Fruit fly (Drosophila melanogaster) whole organism, prepupa: ENCODE data around the gene CG43333.

Experiments used
- CG10669 ChIP-seq: fragments of 200-800 bp; sonication (Bioruptor generic); optimal IDR thresholded peaks from 3 replicates; lab custom pipeline; 2018; ENCODE audit warnings: missing biosample characterization, mild to moderate bottlenecking, missing genetic modification characterization, moderate library complexity
- CG15336 ChIP-seq: fragments of 200-800 bp; sonication (Bioruptor generic); IDR thresholded peaks from 2 replicates; pipeline ENCODE4 v1.3.6; 2022; ENCODE audit warnings: missing biosample characterization, missing genetic modification characterization
- CG1621 ChIP-seq: fragments of 200-800 bp; sonication (Bioruptor generic); optimal IDR thresholded peaks from 3 replicates; lab custom pipeline; 2018; ENCODE audit warnings: missing biosample characterization, mild to moderate bottlenecking, missing genetic modification characterization
- CG6276 ChIP-seq: fragments of 200-800 bp; sonication (Bioruptor generic); optimal IDR thresholded peaks from 2 replicates; lab custom pipeline; 2017; ENCODE audit warnings: missing biosample characterization, mild to moderate bottlenecking, missing genetic modification characterization
- CG6808 ChIP-seq: fragments of 200-800 bp; sonication (Bioruptor generic); optimal IDR thresholded peaks from 3 replicates; lab custom pipeline; 2017; ENCODE audit warnings: missing biosample characterization, missing genetic modification characterization, mild to moderate bottlenecking, moderate library complexity, missing genetic modification reagents
- Ets21C ChIP-seq: fragments of 200-800 bp; sonication (Bioruptor generic); optimal IDR thresholded peaks from 3 replicates; lab custom pipeline; 2016; ENCODE audit warnings: missing biosample characterization, missing genetic modification characterization
- cyc ChIP-seq: fragments of 200-800 bp; sonication (Bioruptor generic); optimal IDR thresholded peaks from 3 replicates; lab custom pipeline; 2016; ENCODE audit warnings: missing biosample characterization, missing genetic modification characterization
- eg ChIP-seq: fragments of 200-800 bp; sonication (Bioruptor generic); IDR thresholded peaks from 3 replicates; pipeline ENCODE4 v1.3.6; 2022; ENCODE audit warnings: missing biosample characterization, missing genetic modification characterization
- spab ChIP-seq: fragments of 200-800 bp; sonication (Bioruptor generic); optimal IDR thresholded peaks from 2 replicates; lab custom pipeline; 2017; ENCODE audit warnings: missing biosample characterization, mild to moderate bottlenecking, missing genetic modification characterization, missing genetic modification reagents
- svp ChIP-seq: fragments of 200-800 bp; sonication (Bioruptor generic); peaks from one replicate; lab custom pipeline; 2016; ENCODE audit warnings: missing biosample characterization, missing genetic modification characterization

dm6 chr2L:14226694-14227093 is 46.2 kb upstream of the CG43333 start:
- TF ChIP-seq cyc (no peak), CG6808 (GFP tag; lab: Kevin White, UChicago) (peak; percentile 31), CG10669 (GFP tag; lab: Kevin White, UChicago) (no peak), Ets21C (no peak), svp (GFP tag; lab: Kevin White, UChicago) (no peak), CG6276 (GFP tag; lab: Kevin White, UChicago) (no peak), spab (no peak), CG15336 (no peak), eg (GFP tag; lab: Robert Waterston, UW) (no peak), CG1621 (tag; lab: Kevin White, UChicago) (no peak)
